Worm (Caenorhabditis elegans) whole organism, young adult: Measurements from ENCODE around the gene uig-1.

Source experiments
- C06A6.2 ChIP-seq: fragments of 200-800 bp; sonication (Bioruptor generic); conservative IDR thresholded peaks from 2 replicates; pipeline ENCODE4 v1.3.6; 2022; ENCODE audit warnings: missing genetic modification characterization, missing compliant biosample characterization
- F10E7.11 ChIP-seq: sonication (generic microtip); optimal IDR thresholded peaks from 2 replicates; lab custom pipeline; 2017; ENCODE audit warnings: mild to moderate bottlenecking, missing genetic modification characterization, moderate library complexity, missing compliant biosample characterization
- F39B2.1 ChIP-seq: fragments of 200-800 bp; sonication (Bioruptor generic); IDR thresholded peaks from 2 replicates; pipeline ENCODE4 v1.3.6; 2022; ENCODE audit warnings: missing genetic modification reagents, missing genetic modification characterization, missing compliant biosample characterization
- F55B11.4 ChIP-seq: sonication (generic microtip); optimal IDR thresholded peaks from 2 replicates; lab custom pipeline; 2016; ENCODE audit warnings: missing compliant biosample characterization, missing genetic modification characterization, borderline replicate concordance; ENCODE audit not compliant: insufficient read depth
- K12H6.12 ChIP-seq: fragments of 200-800 bp; sonication (Bioruptor generic); optimal IDR thresholded peaks from 2 replicates; lab custom pipeline; 2018; ENCODE audit warnings: mild to moderate bottlenecking, missing genetic modification characterization, missing compliant biosample characterization
- Y56A3A.18 ChIP-seq: fragments of 200-800 bp; sonication (Bioruptor generic); IDR thresholded peaks from 2 replicates; pipeline ENCODE4 v1.3.6; 2022; ENCODE audit warnings: missing genetic modification reagents, missing genetic modification characterization, missing compliant biosample characterization
- ama-1 ChIP-seq, 3 experiments: fragments of 150-350 bp in 1 of 3; sonication (generic microtip) in 2 of 3; optimal IDR thresholded peaks; 2 replicates each; lab custom pipeline; 2014 to 2018; ENCODE audit warnings: missing biosample characterization in 2 of 3, missing genetic modification characterization in 2 of 3, missing genetic modification reagents in 2 of 3
- atf-7 ChIP-seq: sonication (generic microtip); optimal IDR thresholded peaks from 2 replicates; lab custom pipeline; 2017; ENCODE audit warnings: mild to moderate bottlenecking, missing genetic modification characterization, missing compliant biosample characterization
- attf-6 ChIP-seq: fragments of 200-800 bp; sonication (Bioruptor generic); IDR thresholded peaks from 2 replicates; pipeline ENCODE4 v1.3.6; 2022; ENCODE audit warnings: missing genetic modification reagents, missing genetic modification characterization, missing compliant biosample characterization
- cebp-1 ChIP-seq, 2 experiments: fragments of 200-800 bp in 1 of 2; sonication (Bioruptor generic) in 1 of 2; sonication (generic microtip) in 1 of 2; IDR thresholded peaks in 1 of 2; optimal IDR thresholded peaks in 1 of 2; 2 replicates each; pipeline versions ENCODE4 v1.3.6 to Lab custom; 2017 to 2022; ENCODE audit warnings: missing compliant biosample characterization in 2 of 2, missing genetic modification characterization in 2 of 2, mild to moderate bottlenecking in 1 of 2, missing genetic modification reagents in 1 of 2, moderate library complexity in 1 of 2
- ceh-27 ChIP-seq: fragments of 200-800 bp; sonication (Bioruptor generic); optimal IDR thresholded peaks from 2 replicates; lab custom pipeline; 2018; ENCODE audit warnings: mild to moderate bottlenecking, missing genetic modification characterization, moderate library complexity, missing compliant biosample characterization
- ceh-40 ChIP-seq: fragments of 200-800 bp; sonication (Bioruptor generic); IDR thresholded peaks from 2 replicates; pipeline ENCODE4 v1.3.6; 2022; ENCODE audit warnings: missing genetic modification characterization, missing compliant biosample characterization
- die-1 ChIP-seq: sonication (generic microtip); optimal IDR thresholded peaks from 2 replicates; lab custom pipeline; 2016; ENCODE audit warnings: missing genotype, mild to moderate bottlenecking, missing genetic modification characterization, missing compliant biosample characterization
- dox-1 ChIP-seq: fragments of 200-800 bp; sonication (Bioruptor generic); IDR thresholded peaks from 2 replicates; pipeline ENCODE4 v1.3.6; 2022; ENCODE audit warnings: missing genetic modification reagents, missing genetic modification characterization, missing compliant biosample characterization
- egrh-3 ChIP-seq: fragments of 200-800 bp; sonication (Bioruptor generic); IDR thresholded peaks from 2 replicates; pipeline ENCODE4 v1.3.6; 2022; ENCODE audit warnings: missing genetic modification reagents, missing genetic modification characterization, missing compliant biosample characterization
- fkh-3 ChIP-seq: sonication (generic microtip); optimal IDR thresholded peaks from 2 replicates; lab custom pipeline; 2016; ENCODE audit warnings: mild to moderate bottlenecking, missing genetic modification characterization, missing compliant biosample characterization
- lin-26 ChIP-seq: fragments of 200-800 bp; sonication (Bioruptor generic); IDR thresholded peaks from 2 replicates; pipeline ENCODE4 v1.3.6; 2022; ENCODE audit warnings: missing genetic modification reagents, missing genetic modification characterization, missing compliant biosample characterization
- lin-35 ChIP-seq, 3 experiments: fragments of 150-350 bp in 2 of 3; sonication (generic microtip) in 1 of 3; optimal IDR thresholded peaks; 2 replicates each; lab custom pipeline; 2014 to 2018; ENCODE audit warnings: missing biosample characterization in 3 of 3, missing genetic modification characterization in 3 of 3, missing genetic modification reagents in 3 of 3
- lin-54 ChIP-seq: fragments of 200-800 bp; sonication (Bioruptor generic); optimal IDR thresholded peaks from 2 replicates; lab custom pipeline; 2018; ENCODE audit warnings: mild to moderate bottlenecking, missing genetic modification characterization, missing compliant biosample characterization
- nhr-120 ChIP-seq: fragments of 200-800 bp; sonication (Bioruptor generic); IDR thresholded peaks from 2 replicates; pipeline ENCODE4 v1.3.6; 2022; ENCODE audit warnings: missing genetic modification characterization, missing compliant biosample characterization
- nhr-80 ChIP-seq: sonication (generic microtip); optimal IDR thresholded peaks from 2 replicates; lab custom pipeline; 2016; ENCODE audit warnings: missing genetic modification characterization, missing compliant biosample characterization
- nhr-90 ChIP-seq: sonication (generic microtip); optimal IDR thresholded peaks from 2 replicates; lab custom pipeline; 2016; ENCODE audit warnings: missing genotype, mild to moderate bottlenecking, missing genetic modification characterization, missing compliant biosample characterization
- pbrm-1 ChIP-seq: fragments of 200-800 bp; sonication (Bioruptor generic); IDR thresholded peaks from 2 replicates; pipeline ENCODE4 v1.3.6; 2022; ENCODE audit warnings: missing genetic modification reagents, missing genetic modification characterization, missing compliant biosample characterization
- pha-4 ChIP-seq: fragments of 150-350 bp; sonication (generic microtip); optimal IDR thresholded peaks from 2 replicates; lab custom pipeline; 2014; ENCODE audit warnings: missing biosample characterization, missing genetic modification reagents, missing genetic modification characterization
- rcor-1 ChIP-seq: fragments of 200-800 bp; sonication (Bioruptor generic); IDR thresholded peaks from 2 replicates; pipeline ENCODE4 v1.3.6; 2022; ENCODE audit warnings: missing genetic modification reagents, missing genetic modification characterization, missing compliant biosample characterization
- sea-2 ChIP-seq: fragments of 200-800 bp; sonication (Bioruptor generic); IDR thresholded peaks from 2 replicates; pipeline ENCODE4 v1.3.6; 2022; ENCODE audit warnings: missing genetic modification characterization, missing compliant biosample characterization
- snpc-1.1 ChIP-seq: sonication (generic microtip); optimal IDR thresholded peaks from 2 replicates; lab custom pipeline; 2017; ENCODE audit warnings: missing genetic modification characterization, mild to moderate bottlenecking, missing compliant biosample characterization, antibody characterized with exemption, moderate library complexity, missing genotype, missing genetic modification reagents; ENCODE audit not compliant: insufficient read depth
- snpc-3.4 ChIP-seq: sonication (generic microtip); optimal IDR thresholded peaks from 2 replicates; lab custom pipeline; 2017; ENCODE audit warnings: missing genetic modification characterization, mild to moderate bottlenecking, missing compliant biosample characterization, antibody characterized with exemption, moderate library complexity, missing genotype, missing genetic modification reagents
- tlf-1 ChIP-seq: fragments of 200-800 bp; sonication (Bioruptor generic); optimal IDR thresholded peaks from 2 replicates; lab custom pipeline; 2018; ENCODE audit warnings: mild to moderate bottlenecking, missing genetic modification characterization, missing compliant biosample characterization
- unc-130 ChIP-seq: sonication (generic microtip); optimal IDR thresholded peaks from 2 replicates; lab custom pipeline; 2016; ENCODE audit warnings: missing genetic modification reagents, missing genetic modification characterization, missing compliant biosample characterization
- unc-62 ChIP-seq: fragments of 150-350 bp; optimal IDR thresholded peaks from 2 replicates; lab custom pipeline; 2014; ENCODE audit warnings: missing biosample characterization, missing genetic modification reagents, missing genetic modification characterization
- xnd-1 ChIP-seq: sonication (generic microtip); optimal IDR thresholded peaks from 2 replicates; lab custom pipeline; 2016; ENCODE audit warnings: missing genotype, missing genetic modification reagents, missing genetic modification characterization, missing compliant biosample characterization
- zim-3 ChIP-seq: sonication (generic microtip); optimal IDR thresholded peaks from 2 replicates; lab custom pipeline; 2017; ENCODE audit warnings: mild to moderate bottlenecking, missing genetic modification characterization, moderate library complexity, missing compliant biosample characterization
- ztf-22 ChIP-seq: fragments of 200-800 bp; sonication (Bioruptor generic); optimal IDR thresholded peaks from 2 replicates; lab custom pipeline; 2018; ENCODE audit warnings: mild to moderate bottlenecking, missing genetic modification characterization, moderate library complexity, missing compliant biosample characterization
- ztf-25 ChIP-seq: fragments of 200-800 bp; sonication (Bioruptor generic); IDR thresholded peaks from 2 replicates; pipeline ENCODE4 v1.3.6; 2022; ENCODE audit warnings: missing genetic modification reagents, missing genetic modification characterization, missing compliant biosample characterization
- ztf-26 ChIP-seq: sonication (generic microtip); optimal IDR thresholded peaks from 2 replicates; lab custom pipeline; 2017; ENCODE audit warnings: missing genetic modification characterization, missing compliant biosample characterization

uig-1 gene

DNA sequence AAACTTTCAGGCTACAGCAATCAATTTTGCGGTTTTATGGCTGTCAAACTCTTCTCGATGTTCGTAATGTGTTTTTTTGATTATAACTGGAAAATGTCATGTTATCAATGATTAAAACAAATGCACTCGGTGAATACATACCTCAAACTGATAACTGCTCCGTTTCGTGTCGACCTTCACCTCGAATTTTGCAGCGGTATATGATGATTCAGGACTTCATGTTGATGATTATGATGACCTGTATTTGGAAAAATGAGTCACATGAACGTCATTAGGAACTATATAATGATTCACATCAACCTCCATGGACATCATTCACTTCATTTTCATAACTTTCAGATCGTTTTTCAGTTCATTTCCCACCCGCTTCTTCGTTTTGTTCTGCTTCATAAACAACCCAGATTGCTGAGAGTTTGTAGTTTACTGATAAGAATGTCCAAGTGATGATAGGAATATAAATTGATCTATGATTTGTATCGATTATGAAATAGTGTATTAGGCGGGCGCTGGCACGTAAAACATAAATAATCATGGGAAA lies 32.9 kb downstream of the uig-1 start:
- TF ChIP-seq pha-4 (tag; lab: Kevin White, UChicago) (no peak), zim-3 (tag; lab: Kevin White, UChicago) (no peak), ama-1 (optimal IDR thresholded peaks at IDR 0.05; lab: Kevin White, UChicago) (no peak), ama-1 (GFP tag; optimal IDR thresholded peaks at IDR 0.05; lab: Kevin White, UChicago) (no peak), nhr-80 (peak; percentile 90), xnd-1 (tag; lab: Kevin White, UChicago) (no peak), tlf-1 (GFP tag; lab: Kevin White, UChicago) (peak; percentile 10), pbrm-1 (GFP tag; lab: Robert Waterston, UW) (no peak), atf-7 (tag; lab: Kevin White, UChicago) (no peak), nhr-120 (GFP tag; lab: Robert Waterston, UW) (no peak), C06A6.2 (GFP tag; lab: Robert Waterston, UW) (no peak), egrh-3 (GFP tag; lab: Robert Waterston, UW) (no peak), fkh-3 (no peak), nhr-90 (tag; lab: Kevin White, UChicago) (no peak), attf-6 (no peak), rcor-1 (no peak), ztf-25 (GFP tag; lab: Robert Waterston, UW) (no peak), cebp-1 (GFP tag; IDR thresholded peaks at IDR 0.05; lab: Robert Waterston, UW) (peak; percentile 66; the same call in 1 of the 2 replicates), cebp-1 (tag; optimal IDR thresholded peaks at IDR 0.05; lab: Kevin White, UChicago) (peak; percentile 83), F55B11.4 (no peak), unc-62 (GFP tag; lab: Kevin White, UChicago) (peak; percentile 54), ztf-26 (tag; lab: Kevin White, UChicago) (no peak), snpc-1.1 (tag; lab: Kevin White, UChicago) (no peak), snpc-3.4 (tag; lab: Kevin White, UChicago) (no peak), F10E7.11 (tag; lab: Kevin White, UChicago) (no peak), Y56A3A.18 (GFP tag; lab: Robert Waterston, UW) (no peak), lin-54 (GFP tag; lab: Kevin White, UChicago) (no peak), unc-130 (GFP tag; lab: Kevin White, UChicago) (no peak), die-1 (no peak), dox-1 (GFP tag; lab: Robert Waterston, UW) (peak; percentile 49; the same call in 1 of the 2 replicates), ztf-22 (GFP tag; lab: Kevin White, UChicago) (peak; percentile 51), F39B2.1 (GFP tag; lab: Robert Waterston, UW) (no peak), sea-2 (GFP tag; lab: Robert Waterston, UW) (no peak)

DNA sequence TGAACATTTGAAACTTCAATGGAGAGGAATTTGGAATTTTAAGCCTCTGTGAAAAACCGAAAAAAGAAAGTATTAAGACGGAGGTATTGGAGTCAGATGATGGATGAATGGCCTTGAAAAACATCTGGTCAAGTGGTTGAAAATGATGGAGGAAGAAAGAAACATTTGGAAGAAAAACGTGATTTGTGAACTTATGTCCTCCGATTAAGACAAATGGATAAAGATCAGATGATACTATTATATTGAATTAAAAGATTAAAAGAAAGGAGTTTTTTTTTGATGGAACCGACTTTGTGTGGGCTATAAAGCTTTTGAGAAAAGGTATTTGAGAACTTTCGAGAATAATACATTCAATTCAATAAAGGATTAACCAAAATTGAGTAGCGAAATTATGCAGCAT lies 36.3 kb downstream of the uig-1 start:
- TF ChIP-seq lin-26 (GFP tag; lab: Robert Waterston, UW), result 0 out of 2 replicates have a peak, but pooled peaks have one; percentile 19
- TF ChIP-seq sea-2 (GFP tag; lab: Robert Waterston, UW), result no peak
- TF ChIP-seq unc-62 (GFP tag; lab: Kevin White, UChicago), result no peak
- TF ChIP-seq lin-35 (GFP tag; optimal IDR thresholded peaks at IDR 0.05; lab: Kevin White, UChicago), result peak in 1 of 3 experiments; percentile 6
- TF ChIP-seq ceh-27 (GFP tag; lab: Kevin White, UChicago), result peak; percentile 17
- TF ChIP-seq ceh-40 (GFP tag; lab: Robert Waterston, UW), result no peak
- no peak for TF ChIP-seq K12H6.12
